Worm (Caenorhabditis elegans): ENCODE measurements around the gene ugt-67.
"Not testable (repeated sequence)": the region's sequence is repeated elsewhere in the genome, so short reads cannot be mapped to it uniquely, and the experiment has no call there.

The ugt-67 gene

DNA sequence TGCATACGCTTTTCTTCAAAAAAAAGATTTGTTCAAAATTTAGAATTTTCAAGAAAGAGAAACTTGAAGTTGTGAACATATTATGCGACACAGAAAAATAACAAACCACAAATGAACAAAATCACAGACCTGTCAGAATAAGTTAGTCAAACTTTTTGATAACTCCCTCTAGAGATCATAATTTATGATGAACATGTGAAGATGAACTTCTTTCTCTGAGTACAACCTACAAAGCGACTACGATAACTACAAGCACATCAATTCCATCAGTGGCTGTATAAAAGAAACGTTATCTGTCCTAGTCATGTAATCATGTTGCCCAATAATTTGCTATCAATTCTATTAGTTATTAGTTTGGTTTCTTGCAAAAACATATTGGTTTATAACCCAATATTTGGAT, 5.4 kb upstream of the ugt-67 start, which contains the start of gene ugt-9 (continued):
- TF ChIP-seq ceh-63 (GFP tag; optimal IDR thresholded peaks at IDR 0.05): no peak
- TF ChIP-seq lin-35 (GFP tag; optimal IDR thresholded peaks at IDR 0.05): peak in 1 of 2 experiments; percentile 7
- TF ChIP-seq ceh-8 (GFP tag; optimal IDR thresholded peaks at IDR 0.05): no peak
- no peak for TF ChIP-seq ceh-90 (tag; optimal IDR thresholded peaks at IDR 0.05)
- no peak for TF ChIP-seq dpl-1 (GFP tag; optimal IDR thresholded peaks at IDR 0.05)
- TF ChIP-seq nhr-90 (tag; optimal IDR thresholded peaks at IDR 0.05; ENCODE audit: poor library complexity): peak; percentile 39
- TF ChIP-seq pax-3 (tag; optimal IDR thresholded peaks at IDR 0.05): no peak
- peak; percentile 32 for TF ChIP-seq lin-14 (GFP tag; optimal IDR thresholded peaks at IDR 0.05)
- no peak for TF ChIP-seq aly-2 (tag; optimal IDR thresholded peaks at IDR 0.05)
- no peak for TF ChIP-seq F16B12.6 (tag; optimal IDR thresholded peaks at IDR 0.05)
- no peak for TF ChIP-seq C16A3.4 (tag; optimal IDR thresholded peaks at IDR 0.05)
- TF ChIP-seq efl-1 (optimal IDR thresholded peaks at IDR 0.05): no peak
- TF ChIP-seq efl-1 (GFP tag; optimal IDR thresholded peaks at IDR 0.05 in 1 of 2): peak in 1 of 2 experiments; percentile 32
- TF ChIP-seq unc-86 (tag; optimal IDR thresholded peaks at IDR 0.05): no peak
- TF ChIP-seq lsy-2 (tag; optimal IDR thresholded peaks at IDR 0.05): no peak
- TF ChIP-seq sox-4 (tag; optimal IDR thresholded peaks at IDR 0.05): no peak
- TF ChIP-seq dsc-1 (tag; optimal IDR thresholded peaks at IDR 0.05): no peak

DNA sequence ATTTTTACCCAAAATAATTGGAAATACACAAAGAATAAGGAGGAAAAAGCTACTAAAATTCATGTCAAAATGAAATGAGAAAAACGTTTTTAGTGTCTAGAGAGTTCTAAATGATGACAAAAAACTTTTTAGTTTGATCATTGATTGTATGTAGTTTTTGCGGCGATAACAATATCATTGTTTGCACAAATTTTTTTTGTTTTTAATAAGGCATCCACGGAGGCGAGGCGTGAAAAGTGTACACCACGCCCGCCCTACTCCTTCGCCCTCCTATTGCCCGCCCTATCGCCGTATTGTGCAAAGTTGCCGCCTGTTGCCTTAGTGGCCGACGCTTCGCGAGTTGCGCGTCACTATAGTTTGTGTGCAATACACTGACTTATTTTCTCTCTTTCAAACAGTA, 1.2 kb upstream of the ugt-67 start, which contains the start of gene ugt-10:
ugt-10 (minus strand) TSS at position 101 of the 400 bp plus-strand sequence.
- not testable (repeated sequence) for TF ChIP-seq lsy-2 (tag; optimal IDR thresholded peaks at IDR 0.05); ztf-11 (tag; optimal IDR thresholded peaks at IDR 0.05); efl-1 (optimal IDR thresholded peaks at IDR 0.05); efl-1 (GFP tag; optimal IDR thresholded peaks at IDR 0.05 in 1 of 2)

DNA sequence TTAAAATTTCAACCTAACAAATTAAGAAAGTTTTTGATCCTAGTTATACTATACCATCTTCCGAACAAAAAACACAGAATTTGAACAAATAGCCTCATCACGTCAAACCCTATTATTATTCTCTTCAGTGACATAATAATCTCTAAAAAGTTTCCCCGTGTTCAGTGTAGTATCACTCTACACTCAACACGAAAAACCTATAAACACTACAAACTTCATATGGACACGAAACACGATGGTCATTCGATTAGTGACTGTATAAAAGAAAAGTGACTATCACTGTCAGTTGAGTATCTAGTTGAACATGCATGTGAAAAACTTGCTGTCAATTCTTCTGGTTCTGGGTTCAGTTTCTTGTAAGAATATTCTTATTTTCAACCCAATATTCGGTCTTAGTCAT, 2.5 kb downstream of the ugt-67 start, which contains the start of gene ugt-8:
ugt-8 (plus strand) TSS at position 235 of the 400 bp plus-strand sequence.
- no peak for TF ChIP-seq efl-1 (optimal IDR thresholded peaks at IDR 0.05)
- TF ChIP-seq efl-1 (GFP tag; optimal IDR thresholded peaks at IDR 0.05 in 1 of 2): peak in 1 of 2 experiments; percentile 53
- TF ChIP-seq snu-23 (GFP tag; optimal IDR thresholded peaks at IDR 0.05): peak; percentile 12
- peak; percentile 41 for TF ChIP-seq nhr-20 (tag; optimal IDR thresholded peaks at IDR 0.05)
- TF ChIP-seq ets-5 (GFP tag; IDR thresholded peaks at IDR 0.05): no peak
- TF ChIP-seq unc-86 (tag; optimal IDR thresholded peaks at IDR 0.05): no peak

DNA sequence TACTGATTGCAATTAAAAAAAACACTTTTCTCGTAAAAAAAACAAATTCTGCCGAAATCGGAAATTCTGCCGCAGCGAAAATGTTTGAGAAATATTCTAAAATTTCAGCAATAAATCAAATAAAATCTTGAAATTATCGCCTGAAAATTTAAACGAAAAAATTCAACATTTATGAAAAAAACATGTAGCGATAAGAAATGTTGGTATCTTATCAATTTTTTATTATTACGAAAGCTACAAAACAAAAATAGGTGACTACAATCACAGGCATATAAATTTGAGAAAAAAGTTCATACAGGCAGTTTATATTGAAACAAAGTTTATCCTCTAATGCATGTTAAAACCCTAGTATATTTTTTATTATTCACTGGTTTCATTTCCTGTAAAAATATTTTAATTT, 4.8 kb downstream of the ugt-67 start, which contains the start of gene ugt-14:
ugt-14 (plus strand) TSS at position 301 of the 400 bp plus-strand sequence.
- TF ChIP-seq fos-1 (tag; optimal IDR thresholded peaks at IDR 0.05) (no peak), C04F5.9 (tag; optimal IDR thresholded peaks at IDR 0.05) (no peak), nhr-19 (GFP tag; conservative IDR thresholded peaks at IDR 0.05) (no peak), ceh-88 (GFP tag; IDR thresholded peaks at IDR 0.05) (no peak), mef-2 (tag; optimal IDR thresholded peaks at IDR 0.05) (no peak)

DNA sequence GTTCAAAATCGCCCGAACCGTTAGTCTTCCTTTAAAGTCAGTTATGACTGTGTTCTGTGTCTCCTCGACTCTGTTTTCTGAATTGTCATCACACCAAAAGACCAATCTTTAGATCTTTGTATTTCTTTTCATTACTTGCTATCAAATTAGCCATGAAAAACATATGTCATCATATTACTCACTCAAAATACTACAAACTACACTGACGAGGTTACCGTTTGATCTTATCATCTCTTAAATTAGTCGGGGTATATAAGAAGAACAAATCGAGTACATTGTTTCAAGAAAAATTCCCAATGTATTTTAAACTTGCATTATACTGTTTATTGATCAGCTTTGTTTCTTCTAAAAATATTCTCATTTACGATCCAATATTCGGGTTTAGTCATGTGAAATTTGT, 7.4 kb downstream of the ugt-67 start, which contains the start of gene ugt-13:
ugt-13 (plus strand) TSS at position 294 of the 400 bp plus-strand sequence.
- TF ChIP-seq lin-13 (GFP tag; optimal IDR thresholded peaks at IDR 0.05) (no peak), blmp-1 (tag; optimal IDR thresholded peaks at IDR 0.05) (no peak), lin-14 (GFP tag; optimal IDR thresholded peaks at IDR 0.05) (peak; percentile 41), nhr-90 (tag; optimal IDR thresholded peaks at IDR 0.05; ENCODE audit: poor library complexity) (peak; percentile 35), pag-3 (tag; optimal IDR thresholded peaks at IDR 0.05; ENCODE audit: borderline replicate concordance, insufficient read depth) (no peak), nhr-20 (tag; optimal IDR thresholded peaks at IDR 0.05) (peak; percentile 86), nhr-85 (tag) (peak; percentile 90), skn-1 (tag; optimal IDR thresholded peaks at IDR 0.05) (peak; percentile 52), efl-3 (GFP tag; optimal IDR thresholded peaks at IDR 0.05) (no peak), mef-2 (tag; optimal IDR thresholded peaks at IDR 0.05) (no peak), tbx-2 (tag; optimal IDR thresholded peaks at IDR 0.05) (peak; percentile 67), nhr-28 (tag; optimal IDR thresholded peaks at IDR 0.05) (peak; percentile 23), xbp-1 (tag; optimal IDR thresholded peaks at IDR 0.05) (no peak), nhr-237 (tag; optimal IDR thresholded peaks at IDR 0.05) (no peak), ceh-88 (GFP tag; IDR thresholded peaks at IDR 0.05) (no peak), elt-3 (tag; optimal IDR thresholded peaks at IDR 0.05) (peak in 4 of 6 experiments; percentile 30 to 69 (median 49)), snu-23 (GFP tag; optimal IDR thresholded peaks at IDR 0.05) (peak; percentile 48), nhr-71 (tag; optimal IDR thresholded peaks at IDR 0.05) (peak; percentile 66)

Data from whole organism, L1 larva.